Worm (Caenorhabditis elegans): ENCODE results near the gene F21A3.3.

ce11 chrV:15568381-15568780, 50.9 kb downstream of the F21A3.3 start:
- no peak for TF ChIP-seq aly-1 (tag; optimal IDR thresholded peaks at IDR 0.05)
- TF ChIP-seq tra-4 (tag; optimal IDR thresholded peaks at IDR 0.05) = no peak
- no peak for TF ChIP-seq tbx-37 (GFP tag; conservative IDR thresholded peaks at IDR 0.05)

Measured in whole organism, early embryonic.